Comparison of ENCODE assay signal across 1 fruit fly cellular context in the genomic region with DNA sequence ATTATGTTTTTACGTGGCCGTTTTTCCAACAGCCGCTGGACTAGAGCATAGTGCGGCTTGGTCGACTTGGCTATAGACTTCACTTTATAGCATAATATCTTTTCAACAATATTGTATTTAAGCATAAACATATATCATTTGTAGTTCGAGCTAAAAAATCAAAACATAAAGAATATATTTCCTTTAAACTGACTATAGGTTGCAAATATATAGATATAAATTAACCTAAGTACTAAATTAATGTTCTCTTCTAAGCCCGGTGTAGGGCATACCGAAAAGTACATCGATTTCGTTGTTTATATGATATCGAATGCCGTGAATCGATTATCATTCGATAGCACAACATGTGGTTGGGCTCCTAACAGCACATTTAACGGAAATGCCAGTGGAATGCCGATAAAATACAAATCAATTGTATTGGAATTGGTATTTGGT.
A peak's percentile ranks its signal among the peaks of the same experiment; 100 is the strongest.
TF ChIP-seq lines count a peak whose summit lies in the region.

A gene (minus strand): TSS at position 54 of the 435 bp plus-strand sequence.

TF ChIP-seq in whole organism, embryonic, 481 proteins besides CTCF, POLR2A, EP300 and RAD21 (continued from another document and continues in another):
- TF ChIP-seq CG10565 (GFP tag; optimal IDR thresholded peaks at IDR 0.05; lab: Kevin White, UChicago) (peak; percentile 84), yki (optimal IDR thresholded peaks at IDR 0.05; lab: Kevin White, UChicago) (no peak), ind (GFP tag; optimal IDR thresholded peaks at IDR 0.05; lab: Kevin White, UChicago) (peak; percentile 99), CG2712 (tag; optimal IDR thresholded peaks at IDR 0.05; lab: Kevin White, UChicago) (peak; percentile 100), CG18262 (tag; optimal IDR thresholded peaks at IDR 0.05; lab: Kevin White, UChicago) (peak; percentile 99), Taf1 (GFP tag; IDR thresholded peaks at IDR 0.05; lab: Robert Waterston, UW) (peak; percentile 96), Kr (GFP tag; optimal IDR thresholded peaks at IDR 0.05; lab: Kevin White, UChicago) (no peak), CG1529 (GFP tag; optimal IDR thresholded peaks at IDR 0.05; lab: Kevin White, UChicago) (peak; percentile 92), CG33557 (GFP tag; optimal IDR thresholded peaks at IDR 0.05; lab: Kevin White, UChicago) (peak; percentile 87), Bdp1 (GFP tag; optimal IDR thresholded peaks at IDR 0.05; lab: Kevin White, UChicago) (peak; percentile 79), Poxn (GFP tag; IDR thresholded peaks at IDR 0.05; lab: Robert Waterston, UW) (peak; percentile 92), CHES-1-like (GFP tag; optimal IDR thresholded peaks at IDR 0.05; lab: Kevin White, UChicago) (peak; percentile 73), Jarid2 (GFP tag; optimal IDR thresholded peaks at IDR 0.05; lab: Kevin White, UChicago) (peak; percentile 91), CG13296 (GFP tag; optimal IDR thresholded peaks at IDR 0.05; lab: Kevin White, UChicago) (peak; percentile 97), ken (GFP tag; IDR thresholded peaks at IDR 0.05; lab: Robert Waterston, UW) (peak; percentile 98), CG2199 (GFP tag; IDR thresholded peaks at IDR 0.05; lab: Robert Waterston, UW) (peak; percentile 99), ci (GFP tag; IDR thresholded peaks at IDR 0.05; lab: Robert Waterston, UW) (peak; percentile 99), CG4820 (GFP tag; optimal IDR thresholded peaks at IDR 0.05; lab: Kevin White, UChicago) (peak; percentile 95), Hmx (GFP tag; optimal IDR thresholded peaks at IDR 0.05; lab: Kevin White, UChicago) (peak; percentile 79), CG10209 (GFP tag; optimal IDR thresholded peaks at IDR 0.05; lab: Kevin White, UChicago) (peak; percentile 97), tup (GFP tag; optimal IDR thresholded peaks at IDR 0.05; lab: Kevin White, UChicago) (peak; percentile 89), Sox100B (GFP tag; optimal IDR thresholded peaks at IDR 0.05; lab: Kevin White, UChicago) (peak; percentile 97), CG15601 (tag; optimal IDR thresholded peaks at IDR 0.05; lab: Kevin White, UChicago) (peak; percentile 91), slp2 (GFP tag; optimal IDR thresholded peaks at IDR 0.05; lab: Kevin White, UChicago) (peak; percentile 65), CG8388 (GFP tag; optimal IDR thresholded peaks at IDR 0.05; lab: Kevin White, UChicago) (peak; percentile 96), CG12391 (tag; optimal IDR thresholded peaks at IDR 0.05; lab: Kevin White, UChicago) (peak; percentile 98), Dfd (GFP tag; optimal IDR thresholded peaks at IDR 0.05; lab: Kevin White, UChicago) (no peak), shn (GFP tag; optimal IDR thresholded peaks at IDR 0.05; lab: Kevin White, UChicago) (peak; percentile 69), br (optimal IDR thresholded peaks at IDR 0.05; lab: Kevin White, UChicago) (no peak), NFAT (GFP tag; IDR thresholded peaks at IDR 0.05; lab: Robert Waterston, UW) (peak; percentile 97), CG34376 (GFP tag; optimal IDR thresholded peaks at IDR 0.05; lab: Kevin White, UChicago) (peak; percentile 96), CG3407 (GFP tag; optimal IDR thresholded peaks at IDR 0.05; lab: Kevin White, UChicago) (peak; percentile 90), pnt (GFP tag; optimal IDR thresholded peaks at IDR 0.05; lab: Kevin White, UChicago) (peak; percentile 66), corto (GFP tag; optimal IDR thresholded peaks at IDR 0.05; lab: Kevin White, UChicago) (no peak), CG17361 (GFP tag; IDR thresholded peaks at IDR 0.05; lab: Robert Waterston, UW) (peak; percentile 99), zf30C (GFP tag; optimal IDR thresholded peaks at IDR 0.05; lab: Kevin White, UChicago) (no peak), HLHmδ (GFP tag; optimal IDR thresholded peaks at IDR 0.05; lab: Kevin White, UChicago) (no peak), Camta (GFP tag; optimal IDR thresholded peaks at IDR 0.05; lab: Kevin White, UChicago) (peak; percentile 97), Dll (GFP tag; IDR thresholded peaks at IDR 0.05; lab: Robert Waterston, UW; ENCODE audit: partially characterized antibody) (peak; percentile 63; the same call in 2 of the 4 replicates), Neu2 (GFP tag; optimal IDR thresholded peaks at IDR 0.05; lab: Kevin White, UChicago; ENCODE audit: borderline replicate concordance) (peak; percentile 81), CG10543 (GFP tag; optimal IDR thresholded peaks at IDR 0.05; lab: Kevin White, UChicago) (peak; percentile 81), sob (GFP tag; IDR thresholded peaks at IDR 0.05; lab: Robert Waterston, UW) (peak; percentile 98), kah (GFP tag; optimal IDR thresholded peaks at IDR 0.05; lab: Kevin White, UChicago) (peak; percentile 92), CG14441 (GFP tag; IDR thresholded peaks at IDR 0.05; lab: Robert Waterston, UW) (peak; percentile 99), Aef1 (GFP tag; IDR thresholded peaks at IDR 0.05; lab: Robert Waterston, UW) (peak; percentile 98), abd-A (tag; optimal IDR thresholded peaks at IDR 0.05; lab: Kevin White, UChicago) (no peak), CG13123 (GFP tag; optimal IDR thresholded peaks at IDR 0.05; lab: Kevin White, UChicago) (peak; percentile 93), CrebB (tag; optimal IDR thresholded peaks at IDR 0.05; lab: Kevin White, UChicago) (peak; percentile 92), repo (GFP tag; optimal IDR thresholded peaks at IDR 0.05; lab: Kevin White, UChicago) (peak; percentile 91), sima (GFP tag; optimal IDR thresholded peaks at IDR 0.05; lab: Kevin White, UChicago) (peak; percentile 14), dan (GFP tag; IDR thresholded peaks at IDR 0.05; lab: Robert Waterston, UW) (peak; percentile 95), CG1024 (GFP tag; IDR thresholded peaks at IDR 0.05; lab: Robert Waterston, UW) (peak; percentile 96), ac (GFP tag; optimal IDR thresholded peaks at IDR 0.05; lab: Kevin White, UChicago) (peak; percentile 78), p53 (GFP tag; optimal IDR thresholded peaks at IDR 0.05; lab: Kevin White, UChicago) (peak; percentile 15), CG17359 (tag; optimal IDR thresholded peaks at IDR 0.05; lab: Kevin White, UChicago) (peak; percentile 100), CG8281 (tag; optimal IDR thresholded peaks at IDR 0.05; lab: Kevin White, UChicago) (peak; percentile 91), Eip74EF (GFP tag; optimal IDR thresholded peaks at IDR 0.05; lab: Kevin White, UChicago) (peak in 1 of 2 experiments; percentile 94), CG3281 (GFP tag; optimal IDR thresholded peaks at IDR 0.05; lab: Kevin White, UChicago) (peak; percentile 98), CG30020 (tag; optimal IDR thresholded peaks at IDR 0.05; lab: Kevin White, UChicago) (peak; percentile 80), scrt (GFP tag; optimal IDR thresholded peaks at IDR 0.05; lab: Kevin White, UChicago) (peak; percentile 96), CG8944 (GFP tag; optimal IDR thresholded peaks at IDR 0.05; lab: Kevin White, UChicago) (peak; percentile 74), Awh (GFP tag; IDR thresholded peaks at IDR 0.05; lab: Robert Waterston, UW) (peak; percentile 99), CG1603 (tag; optimal IDR thresholded peaks at IDR 0.05; lab: Kevin White, UChicago) (peak; percentile 91), btn (GFP tag; optimal IDR thresholded peaks at IDR 0.05; lab: Kevin White, UChicago) (peak; percentile 25), Sin3A (optimal IDR thresholded peaks at IDR 0.05; lab: Kevin White, UChicago) (no peak), pb (GFP tag; optimal IDR thresholded peaks at IDR 0.05; lab: Kevin White, UChicago) (peak; percentile 88), ham (GFP tag; IDR thresholded peaks at IDR 0.05; lab: Robert Waterston, UW) (peak; percentile 93), chn (GFP tag; optimal IDR thresholded peaks at IDR 0.05; lab: Kevin White, UChicago) (peak; percentile 93), stc (GFP tag; IDR thresholded peaks at IDR 0.05; lab: Robert Waterston, UW) (peak; percentile 100), vvl (GFP tag; IDR thresholded peaks at IDR 0.05; lab: Robert Waterston, UW) (peak; percentile 100), ato (GFP tag; IDR thresholded peaks at IDR 0.05; lab: Robert Waterston, UW; ENCODE audit: partially characterized antibody) (peak; percentile 92), mirr (GFP tag; optimal IDR thresholded peaks at IDR 0.05; lab: Kevin White, UChicago) (peak; percentile 89), CG30431 (GFP tag; optimal IDR thresholded peaks at IDR 0.05; lab: Kevin White, UChicago) (peak; percentile 94), Hand (GFP tag; optimal IDR thresholded peaks at IDR 0.05; lab: Kevin White, UChicago) (peak; percentile 89), gcm (GFP tag; optimal IDR thresholded peaks at IDR 0.05; lab: Kevin White, UChicago) (peak; percentile 96), ttk (GFP tag; IDR thresholded peaks at IDR 0.05; lab: Robert Waterston, UW) (peak; percentile 99), Sry-δ (GFP tag; optimal IDR thresholded peaks at IDR 0.05; lab: Kevin White, UChicago) (peak; percentile 48), trh (GFP tag; optimal IDR thresholded peaks at IDR 0.05; lab: Kevin White, UChicago) (peak; percentile 92), cad (GFP tag; optimal IDR thresholded peaks at IDR 0.05; lab: Kevin White, UChicago) (no peak), CG30403 (GFP tag; optimal IDR thresholded peaks at IDR 0.05; lab: Kevin White, UChicago) (peak; percentile 98), kay (GFP tag; optimal IDR thresholded peaks at IDR 0.05; lab: Kevin White, UChicago) (peak; percentile 91), HLH4C (GFP tag; IDR thresholded peaks at IDR 0.05; lab: Robert Waterston, UW; ENCODE audit: partially characterized antibody) (peak; percentile 93), CG9797 (GFP tag; optimal IDR thresholded peaks at IDR 0.05; lab: Kevin White, UChicago) (peak; percentile 64), Ravus (GFP tag; IDR thresholded peaks at IDR 0.05; lab: Robert Waterston, UW) (peak; percentile 97), NC2β (GFP tag; optimal IDR thresholded peaks at IDR 0.05; lab: Kevin White, UChicago) (peak; percentile 66), lilli (GFP tag; optimal IDR thresholded peaks at IDR 0.05; lab: Kevin White, UChicago) (peak; percentile 99), CG15479 (GFP tag; optimal IDR thresholded peaks at IDR 0.05; lab: Kevin White, UChicago) (peak; percentile 2), tap (tag; optimal IDR thresholded peaks at IDR 0.05; lab: Kevin White, UChicago) (peak; percentile 98), CG4328 (GFP tag; optimal IDR thresholded peaks at IDR 0.05; lab: Kevin White, UChicago) (peak; percentile 91), CG7928 (GFP tag; optimal IDR thresholded peaks at IDR 0.05; lab: Kevin White, UChicago) (peak; percentile 76), CG4404 (GFP tag; IDR thresholded peaks at IDR 0.05; lab: Robert Waterston, UW) (peak; percentile 98), CG31365 (tag; optimal IDR thresholded peaks at IDR 0.05; lab: Kevin White, UChicago) (peak; percentile 89), Dref (GFP tag; IDR thresholded peaks at IDR 0.05; lab: Robert Waterston, UW) (peak; percentile 85), eyg (GFP tag; optimal IDR thresholded peaks at IDR 0.05; lab: Kevin White, UChicago) (peak; percentile 85), CG8089 (GFP tag; optimal IDR thresholded peaks at IDR 0.05; lab: Kevin White, UChicago) (peak; percentile 71), stwl (tag; optimal IDR thresholded peaks at IDR 0.05; lab: Kevin White, UChicago) (peak; percentile 94), CG12104 (GFP tag; optimal IDR thresholded peaks at IDR 0.05; lab: Kevin White, UChicago) (peak; percentile 94), CG13775 (GFP tag; optimal IDR thresholded peaks at IDR 0.05; lab: Kevin White, UChicago) (peak; percentile 98), Mes4 (GFP tag; optimal IDR thresholded peaks at IDR 0.05; lab: Kevin White, UChicago) (peak; percentile 76), CG11456 (GFP tag; IDR thresholded peaks at IDR 0.05; lab: Robert Waterston, UW) (peak; percentile 98), CG42726 (GFP tag; IDR thresholded peaks at IDR 0.05; lab: Robert Waterston, UW; ENCODE audit: partially characterized antibody) (no peak), CG13287 (GFP tag; IDR thresholded peaks at IDR 0.05; lab: Robert Waterston, UW; ENCODE audit: partially characterized antibody) (peak; percentile 67), sens-2 (GFP tag; IDR thresholded peaks at IDR 0.05; lab: Robert Waterston, UW) (peak; percentile 97), CG18764 (GFP tag; optimal IDR thresholded peaks at IDR 0.05; lab: Kevin White, UChicago) (peak; percentile 99), her (GFP tag; optimal IDR thresholded peaks at IDR 0.05; lab: Kevin White, UChicago) (peak; percentile 69), dysf (GFP tag; IDR thresholded peaks at IDR 0.05; lab: Robert Waterston, UW) (peak; percentile 99), CG2129 (GFP tag; IDR thresholded peaks at IDR 0.05; lab: Robert Waterston, UW; ENCODE audit: partially characterized antibody) (no peak; the same call in 1 of the 2 replicates), salm (tag; optimal IDR thresholded peaks at IDR 0.05; lab: Kevin White, UChicago) (peak; percentile 89), caup (GFP tag; optimal IDR thresholded peaks at IDR 0.05; lab: Kevin White, UChicago; ENCODE audit: severe bottlenecking) (peak; percentile 97), H15 (GFP tag; IDR thresholded peaks at IDR 0.05; lab: Robert Waterston, UW) (peak; percentile 99), CoRest (tag; optimal IDR thresholded peaks at IDR 0.05; lab: Kevin White, UChicago) (peak; percentile 96), CG14710 (tag; optimal IDR thresholded peaks at IDR 0.05; lab: Kevin White, UChicago) (peak; percentile 99), Dp (GFP tag; optimal IDR thresholded peaks at IDR 0.05; lab: Kevin White, UChicago) (peak; percentile 43), nerfin-2 (GFP tag; IDR thresholded peaks at IDR 0.05; lab: Robert Waterston, UW; ENCODE audit: partially characterized antibody) (peak; percentile 90), hth (optimal IDR thresholded peaks at IDR 0.05; lab: Kevin White, UChicago) (no peak), zfh1 (GFP tag; IDR thresholded peaks at IDR 0.05; lab: Robert Waterston, UW) (peak; percentile 99), sim (GFP tag; IDR thresholded peaks at IDR 0.05; lab: Robert Waterston, UW) (peak; percentile 99), CG14860 (GFP tag; IDR thresholded peaks at IDR 0.05; lab: Robert Waterston, UW; ENCODE audit: partially characterized antibody) (peak; percentile 74; the same call in 2 of the 3 replicates), D19A (tag; optimal IDR thresholded peaks at IDR 0.05; lab: Kevin White, UChicago) (peak; percentile 88), Deaf1 (tag; optimal IDR thresholded peaks at IDR 0.05; lab: Kevin White, UChicago) (peak; percentile 69), CG11085 (GFP tag; IDR thresholded peaks at IDR 0.05; lab: Robert Waterston, UW) (peak; percentile 98), CG16863 (GFP tag; optimal IDR thresholded peaks at IDR 0.05; lab: Kevin White, UChicago) (peak; percentile 82), CG18619 (GFP tag; optimal IDR thresholded peaks at IDR 0.05; lab: Kevin White, UChicago) (peak; percentile 92), gem (tag; optimal IDR thresholded peaks at IDR 0.05; lab: Kevin White, UChicago) (peak; percentile 98), CG17802 (tag; optimal IDR thresholded peaks at IDR 0.05; lab: Kevin White, UChicago) (peak; percentile 92)
